Worm (Caenorhabditis elegans): ENCODE results near the gene cest-24.
A peak's percentile ranks its signal among the peaks of the same experiment; 100 is the strongest.

The cest-24 gene

ce11 chrV:6268961-6269360, 47.8 kb upstream of the cest-24 start:
- TF ChIP-seq lin-13 (GFP tag; optimal IDR thresholded peaks at IDR 0.05) (no peak), elt-2 (tag; optimal IDR thresholded peaks at IDR 0.05) (peak; percentile 47), tlp-1 (tag; optimal IDR thresholded peaks at IDR 0.05) (no peak)

DNA sequence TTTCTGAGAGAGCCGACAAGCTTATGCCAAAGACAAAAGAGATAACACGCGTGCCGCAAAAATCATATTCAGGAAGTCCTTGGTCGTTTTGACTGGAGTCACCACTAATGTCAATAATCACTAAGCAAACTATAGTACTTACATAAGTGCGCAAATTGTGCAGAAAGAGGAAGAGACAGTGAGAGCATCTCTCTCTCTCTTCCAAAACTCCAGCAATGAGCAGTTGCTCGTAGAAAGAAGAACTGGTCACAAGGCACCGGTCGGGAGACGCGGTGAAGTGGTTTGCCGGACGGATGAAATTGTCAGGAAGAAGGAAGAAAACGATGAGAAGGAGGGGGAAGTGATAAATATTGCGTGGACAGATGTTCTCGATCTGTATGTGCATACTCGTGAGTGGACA, 46.6 kb upstream of the cest-24 start:
- TF ChIP-seq unc-62 (GFP tag; optimal IDR thresholded peaks at IDR 0.05) (no peak), nhr-20 (tag; optimal IDR thresholded peaks at IDR 0.05) (no peak), lin-14 (GFP tag; optimal IDR thresholded peaks at IDR 0.05) (peak; percentile 41), lir-3 (tag; optimal IDR thresholded peaks at IDR 0.05; ENCODE audit: poor library complexity) (no peak), efl-1 (optimal IDR thresholded peaks at IDR 0.05) (no peak), efl-1 (GFP tag; optimal IDR thresholded peaks at IDR 0.05 in 1 of 2) (peak in 1 of 2 experiments; percentile 83), blmp-1 (tag; optimal IDR thresholded peaks at IDR 0.05) (no peak), ceh-63 (GFP tag; optimal IDR thresholded peaks at IDR 0.05) (no peak), lsy-2 (tag; optimal IDR thresholded peaks at IDR 0.05) (no peak), jun-1 (tag; optimal IDR thresholded peaks at IDR 0.05) (no peak), unc-30 (tag; optimal IDR thresholded peaks at IDR 0.05) (no peak), lin-15B (tag; optimal IDR thresholded peaks at IDR 0.05) (no peak), swsn-7 (tag; optimal IDR thresholded peaks at IDR 0.05) (no peak), egl-13 (tag; optimal IDR thresholded peaks at IDR 0.05) (no peak), nhr-47 (tag; optimal IDR thresholded peaks at IDR 0.05) (no peak), rnt-1 (tag; optimal IDR thresholded peaks at IDR 0.05) (peak; percentile 32), mep-1 (tag; optimal IDR thresholded peaks at IDR 0.05) (peak; percentile 3), nhr-85 (tag) (no peak), hlh-17 (GFP tag; optimal IDR thresholded peaks at IDR 0.05; ENCODE audit: borderline replicate concordance) (no peak)

DNA sequence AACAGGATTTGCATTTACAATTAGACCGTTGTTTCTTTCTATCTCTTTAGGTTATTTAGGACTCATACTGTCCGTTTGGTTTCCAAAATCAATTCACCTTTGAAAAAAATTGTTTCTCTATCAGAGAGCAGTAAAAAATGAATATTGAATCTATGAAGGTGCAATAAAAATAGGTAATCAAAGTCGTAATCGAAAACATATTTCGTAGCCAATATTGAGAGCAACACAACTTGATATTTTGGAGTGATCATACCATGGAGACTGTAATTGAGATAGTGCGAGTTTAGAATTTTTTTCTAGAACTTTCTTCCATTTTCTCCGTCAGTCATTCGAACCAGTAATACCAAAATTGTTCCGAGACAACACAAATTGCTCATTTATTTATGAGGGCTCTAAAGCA, 46.2 kb upstream of the cest-24 start, which contains the start of gene F31F7.2:
TSS of gene F31F7.2 (plus strand) at position 301 of the 400 bp plus-strand sequence.
- TF ChIP-seq zip-4 (GFP tag; optimal IDR thresholded peaks at IDR 0.05) (no peak), F16B12.6 (tag; optimal IDR thresholded peaks at IDR 0.05) (no peak), lsy-2 (tag; optimal IDR thresholded peaks at IDR 0.05) (no peak), ets-5 (GFP tag; IDR thresholded peaks at IDR 0.05) (no peak), nhr-28 (tag; optimal IDR thresholded peaks at IDR 0.05) (no peak), lin-13 (GFP tag; optimal IDR thresholded peaks at IDR 0.05) (no peak), blmp-1 (tag; optimal IDR thresholded peaks at IDR 0.05) (no peak), egl-27 (tag; optimal IDR thresholded peaks at IDR 0.05) (no peak)

ce11 chrV:6275209-6275608, 41.5 kb upstream of the cest-24 start:
- TF ChIP-seq lin-39 (tag; optimal IDR thresholded peaks at IDR 0.05): no peak
- TF ChIP-seq grh-1 (GFP tag; IDR thresholded peaks at IDR 0.05): peak; percentile 63
- TF ChIP-seq lsy-2 (tag; optimal IDR thresholded peaks at IDR 0.05): peak in 1 of 2 experiments; percentile 18
- peak; percentile 39 for TF ChIP-seq nhr-19 (GFP tag; conservative IDR thresholded peaks at IDR 0.05)
- TF ChIP-seq elt-2 (tag; optimal IDR thresholded peaks at IDR 0.05): peak; percentile 95
- TF ChIP-seq mef-2 (tag; optimal IDR thresholded peaks at IDR 0.05): no peak
- TF ChIP-seq nhr-85 (tag): peak; percentile 72
- no peak for TF ChIP-seq C04F5.9 (tag; optimal IDR thresholded peaks at IDR 0.05)
- no peak for TF ChIP-seq tbx-2 (tag; optimal IDR thresholded peaks at IDR 0.05)
- TF ChIP-seq lin-35 (GFP tag; optimal IDR thresholded peaks at IDR 0.05): peak in 1 of 2 experiments; percentile 61
- TF ChIP-seq aly-2 (tag; optimal IDR thresholded peaks at IDR 0.05): no peak
- no peak for TF ChIP-seq efl-1 (optimal IDR thresholded peaks at IDR 0.05)
- peak in 1 of 2 experiments; percentile 59 for TF ChIP-seq efl-1 (GFP tag; optimal IDR thresholded peaks at IDR 0.05 in 1 of 2)
- TF ChIP-seq nhr-20 (tag; optimal IDR thresholded peaks at IDR 0.05): peak; percentile 65
- no peak for TF ChIP-seq pax-3 (tag; optimal IDR thresholded peaks at IDR 0.05)
- no peak for TF ChIP-seq F16B12.6 (tag; optimal IDR thresholded peaks at IDR 0.05)
- no peak for TF ChIP-seq fkh-10 (GFP tag; optimal IDR thresholded peaks at IDR 0.05)
- no peak for TF ChIP-seq ceh-88 (GFP tag; IDR thresholded peaks at IDR 0.05)
- TF ChIP-seq unc-130 (tag; optimal IDR thresholded peaks at IDR 0.05): no peak
- TF ChIP-seq elt-3 (tag; optimal IDR thresholded peaks at IDR 0.05): peak in 1 of 6 experiments; percentile 69
- no peak for TF ChIP-seq nhr-47 (tag; optimal IDR thresholded peaks at IDR 0.05)
- TF ChIP-seq unc-86 (tag; optimal IDR thresholded peaks at IDR 0.05): no peak
- TF ChIP-seq nhr-90 (tag; optimal IDR thresholded peaks at IDR 0.05; ENCODE audit: poor library complexity): peak; percentile 25
- peak; percentile 71 for TF ChIP-seq blmp-1 (tag; optimal IDR thresholded peaks at IDR 0.05)
- no peak for TF ChIP-seq hlh-17 (GFP tag; optimal IDR thresholded peaks at IDR 0.05; ENCODE audit: borderline replicate concordance)
- peak in 1 of 2 experiments; percentile 13 for TF ChIP-seq mdl-1 (tag; optimal IDR thresholded peaks at IDR 0.05)
- no peak for TF ChIP-seq ama-1 (optimal IDR thresholded peaks at IDR 0.05)
- TF ChIP-seq efl-3 (GFP tag; optimal IDR thresholded peaks at IDR 0.05): no peak
- no peak for TF ChIP-seq pag-3 (tag; optimal IDR thresholded peaks at IDR 0.05; ENCODE audit: borderline replicate concordance, insufficient read depth)

Measured in whole organism, L1 larva.